Worm (Caenorhabditis elegans) whole organism, late embryonic: Measurements from ENCODE around the gene Y53C12A.6.
"Not testable (repeated sequence)": the region's sequence is repeated elsewhere in the genome, so short reads cannot be mapped to it uniquely, and the experiment has no call there.

Experiments used
- K02D7.2 ChIP-seq: sonication (generic microtip); optimal IDR thresholded peaks from 2 replicates; lab custom pipeline; 2017; ENCODE audit warnings: mild to moderate bottlenecking, missing genetic modification characterization, missing compliant biosample characterization
- K09A11.1 ChIP-seq: sonication (generic microtip); optimal IDR thresholded peaks from 2 replicates; lab custom pipeline; 2017; ENCODE audit warnings: antibody characterized with exemption, mild to moderate bottlenecking, missing genetic modification characterization, missing compliant biosample characterization; ENCODE audit not compliant: insufficient read depth
- T23F11.4 ChIP-seq: fragments of 200-800 bp; sonication (Bioruptor generic); optimal IDR thresholded peaks from 2 replicates; lab custom pipeline; 2018; ENCODE audit warnings: mild to moderate bottlenecking, missing genetic modification characterization, missing compliant biosample characterization
- Y22D7AL.16 ChIP-seq: sonication (generic microtip); optimal IDR thresholded peaks from 2 replicates; lab custom pipeline; 2016; ENCODE audit warnings: missing genetic modification characterization, missing compliant biosample characterization
- ceh-14 ChIP-seq: sonication (generic microtip); optimal IDR thresholded peaks from 2 replicates; lab custom pipeline; 2016; ENCODE audit warnings: missing genotype, missing genetic modification characterization, missing compliant biosample characterization
- ceh-2 ChIP-seq: sonication (generic microtip); optimal IDR thresholded peaks from 2 replicates; lab custom pipeline; 2016; ENCODE audit warnings: missing genotype, missing genetic modification characterization, missing compliant biosample characterization
- ceh-22 ChIP-seq: sonication (generic microtip); optimal IDR thresholded peaks from 2 replicates; lab custom pipeline; 2017; ENCODE audit warnings: missing biosample characterization, missing genetic modification characterization
- ceh-24 ChIP-seq: sonication (generic microtip); optimal IDR thresholded peaks from 2 replicates; lab custom pipeline; 2016; ENCODE audit warnings: mild to moderate bottlenecking, missing genetic modification characterization, missing compliant biosample characterization
- ceh-30 ChIP-seq: fragments of 150-350 bp; optimal IDR thresholded peaks from 2 replicates; lab custom pipeline; 2014; ENCODE audit warnings: missing biosample characterization, missing genetic modification characterization
- ceh-45 ChIP-seq: fragments of 200-800 bp; sonication (Bioruptor generic); IDR thresholded peaks from 2 replicates; pipeline ENCODE4 v1.3.6; 2022; ENCODE audit warnings: missing genetic modification reagents, missing genetic modification characterization, missing compliant biosample characterization
- ceh-48 ChIP-seq: sonication (generic microtip); optimal IDR thresholded peaks from 2 replicates; lab custom pipeline; 2016; ENCODE audit warnings: missing genetic modification characterization, inconsistent platforms, missing compliant biosample characterization
- ceh-6 ChIP-seq: fragments of 200-800 bp; sonication (Bioruptor generic); optimal IDR thresholded peaks from 2 replicates; lab custom pipeline; 2018; ENCODE audit warnings: mild to moderate bottlenecking, missing genetic modification characterization, missing compliant biosample characterization
- ceh-9 ChIP-seq: sonication (generic microtip); optimal IDR thresholded peaks from 2 replicates; lab custom pipeline; 2016; ENCODE audit warnings: mild to moderate bottlenecking, missing genetic modification characterization, inconsistent platforms, missing compliant biosample characterization
- che-1 ChIP-seq: sonication (generic microtip); optimal IDR thresholded peaks from 2 replicates; lab custom pipeline; 2016; ENCODE audit warnings: mild to moderate bottlenecking, missing genetic modification characterization, missing compliant biosample characterization
- dmd-4 ChIP-seq: sonication (generic microtip); optimal IDR thresholded peaks from 2 replicates; lab custom pipeline; 2016; ENCODE audit warnings: borderline replicate concordance, missing genetic modification characterization, missing compliant biosample characterization
- dve-1 ChIP-seq: sonication (generic microtip); optimal IDR thresholded peaks from 2 replicates; lab custom pipeline; 2017; ENCODE audit warnings: antibody characterized with exemption, mild to moderate bottlenecking, missing genetic modification characterization, missing compliant biosample characterization
- eyg-1 ChIP-seq: sonication (generic microtip); optimal IDR thresholded peaks from 2 replicates; lab custom pipeline; 2016; ENCODE audit warnings: missing genotype, missing genetic modification characterization, missing compliant biosample characterization
- fkh-6 ChIP-seq: sonication (generic microtip); optimal IDR thresholded peaks from 2 replicates; lab custom pipeline; 2016; ENCODE audit warnings: missing genetic modification characterization, missing compliant biosample characterization
- hlh-15 ChIP-seq: sonication (generic microtip); optimal IDR thresholded peaks from 2 replicates; lab custom pipeline; 2016; ENCODE audit warnings: missing genetic modification characterization, missing compliant biosample characterization
- hlh-30 ChIP-seq: sonication (generic microtip); optimal IDR thresholded peaks from 2 replicates; lab custom pipeline; 2017; ENCODE audit warnings: antibody characterized with exemption, missing genetic modification characterization, missing compliant biosample characterization; ENCODE audit not compliant: insufficient read depth
- hlh-8 ChIP-seq: sonication (generic microtip); optimal IDR thresholded peaks from 2 replicates; lab custom pipeline; 2016; ENCODE audit warnings: missing genotype, missing genetic modification characterization, missing compliant biosample characterization
- lim-6 ChIP-seq: sonication (generic microtip); optimal IDR thresholded peaks from 2 replicates; lab custom pipeline; 2016; ENCODE audit warnings: missing genetic modification characterization, missing compliant biosample characterization
- lin-11 ChIP-seq: fragments of 200-800 bp; sonication (Bioruptor generic); optimal IDR thresholded peaks from 2 replicates; lab custom pipeline; 2018; ENCODE audit warnings: mild to moderate bottlenecking, missing genetic modification characterization, missing compliant biosample characterization
- mec-3 ChIP-seq: sonication (generic microtip); optimal IDR thresholded peaks from 2 replicates; lab custom pipeline; 2016; ENCODE audit warnings: borderline replicate concordance, missing genetic modification characterization, missing compliant biosample characterization
- nhr-11 ChIP-seq: fragments of 150-350 bp; optimal IDR thresholded peaks from 2 replicates; lab custom pipeline; 2014; ENCODE audit warnings: missing biosample characterization, missing genetic modification characterization
- npax-4 ChIP-seq: sonication (generic microtip); optimal IDR thresholded peaks from 2 replicates; lab custom pipeline; 2016; ENCODE audit warnings: missing genetic modification characterization, missing compliant biosample characterization
- odd-2 ChIP-seq: sonication (generic microtip); optimal IDR thresholded peaks from 2 replicates; lab custom pipeline; 2017; ENCODE audit warnings: antibody characterized with exemption, mild to moderate bottlenecking, missing genetic modification characterization, missing compliant biosample characterization
- pag-3 ChIP-seq: sonication (generic microtip); optimal IDR thresholded peaks from 2 replicates; lab custom pipeline; 2016; ENCODE audit warnings: missing compliant biosample characterization, missing genetic modification characterization, borderline replicate concordance
- pat-9 ChIP-seq: fragments of 200-800 bp; sonication (Bioruptor generic); optimal IDR thresholded peaks from 2 replicates; lab custom pipeline; 2018; ENCODE audit warnings: mild to moderate bottlenecking, missing genetic modification characterization, moderate library complexity, missing compliant biosample characterization
- pax-1 ChIP-seq: fragments of 150-350 bp; optimal IDR thresholded peaks from 2 replicates; lab custom pipeline; 2014; ENCODE audit warnings: missing biosample characterization, missing genetic modification characterization
- pha-2 ChIP-seq: sonication (generic microtip); optimal IDR thresholded peaks from 2 replicates; lab custom pipeline; 2017; ENCODE audit warnings: mild to moderate bottlenecking, missing genetic modification characterization, missing compliant biosample characterization
- pha-4 ChIP-seq: fragments of 150-350 bp; optimal IDR thresholded peaks from 2 replicates; lab custom pipeline; 2018; ENCODE audit warnings: missing biosample characterization, missing genetic modification reagents, missing genetic modification characterization
- pqm-1 ChIP-seq: sonication (generic microtip); optimal IDR thresholded peaks from 2 replicates; lab custom pipeline; 2016; ENCODE audit warnings: missing genetic modification characterization, missing compliant biosample characterization
- pros-1 ChIP-seq: fragments of 150-350 bp; optimal IDR thresholded peaks from 2 replicates; lab custom pipeline; 2014; ENCODE audit warnings: missing biosample characterization, missing genetic modification reagents, missing genetic modification characterization
- sox-2 ChIP-seq: fragments of 200-800 bp; sonication (Bioruptor generic); IDR thresholded peaks from 2 replicates; pipeline ENCODE4 v1.3.6; 2022; ENCODE audit warnings: missing genetic modification reagents, missing genetic modification characterization, missing compliant biosample characterization
- syd-9 ChIP-seq: sonication (generic microtip); optimal IDR thresholded peaks from 2 replicates; lab custom pipeline; 2016; ENCODE audit warnings: mild to moderate bottlenecking, missing genetic modification characterization, moderate library complexity, missing compliant biosample characterization
- unc-3 ChIP-seq, 2 experiments: fragments of 200-800 bp in 1 of 2; sonication (Bioruptor generic) in 1 of 2; sonication (generic microtip) in 1 of 2; conservative IDR thresholded peaks in 1 of 2; optimal IDR thresholded peaks in 1 of 2; 2 replicates each; pipeline versions ENCODE4 v1.3.6 to Lab custom; 2016 to 2022; ENCODE audit warnings: missing compliant biosample characterization in 2 of 2, missing genetic modification characterization in 2 of 2, missing genetic modification reagents in 1 of 2
- unc-86 ChIP-seq: sonication (generic microtip); optimal IDR thresholded peaks from 2 replicates; lab custom pipeline; 2016; ENCODE audit warnings: missing genetic modification characterization, missing compliant biosample characterization
- zip-5 ChIP-seq: sonication (generic microtip); optimal IDR thresholded peaks from 2 replicates; lab custom pipeline; 2016; ENCODE audit warnings: missing genetic modification characterization, missing compliant biosample characterization

Gene Y53C12A.6

DNA sequence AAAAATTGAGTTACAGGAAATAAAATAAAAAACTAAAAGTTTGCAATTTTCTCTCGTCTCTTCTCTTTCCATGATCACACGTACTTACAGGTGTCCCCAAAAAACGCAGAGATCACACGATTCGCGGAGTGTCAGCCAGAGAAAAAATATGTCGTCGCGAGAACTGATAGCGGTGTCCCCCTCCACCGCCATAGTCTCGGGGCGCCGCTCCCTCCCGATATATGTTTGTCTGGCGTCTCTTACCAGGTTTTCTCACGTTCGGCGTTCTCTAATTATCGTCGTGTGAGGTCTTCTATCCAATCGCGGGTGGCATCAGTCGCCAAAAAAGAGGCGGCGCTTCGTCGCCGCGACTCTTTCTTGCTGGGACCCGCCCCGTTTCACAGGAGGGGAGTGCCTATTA lies 14.0 kb upstream of the Y53C12A.6 start, which contains the start of gene mab-3:
Gene mab-3, plus strand, starts transcription at position 328 of the 400 bp plus-strand sequence.
- TF ChIP-seq eyg-1 (tag; lab: Kevin White, UChicago); ceh-14; ceh-30 (tag; lab: Kevin White, UChicago): not testable (repeated sequence)

DNA sequence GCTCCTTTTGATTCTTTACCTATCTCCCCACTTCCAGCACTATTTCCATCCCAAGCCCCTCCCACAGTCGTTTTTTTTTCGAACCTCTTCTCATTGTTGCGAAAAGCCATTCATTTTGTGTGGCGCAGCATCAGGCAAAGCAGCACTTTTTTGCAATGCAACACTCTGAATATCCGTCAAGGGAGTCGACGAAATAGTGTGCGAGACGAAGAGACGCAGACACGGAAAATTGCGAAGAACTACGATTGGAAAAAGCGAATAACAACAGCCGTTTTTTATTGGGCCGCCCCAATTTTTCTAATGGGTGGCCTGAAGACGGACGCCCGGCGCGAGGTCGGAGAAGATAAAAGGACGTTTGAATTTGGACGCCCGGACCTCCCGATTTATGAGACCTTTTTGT lies 12.1 kb upstream of the Y53C12A.6 start:
- TF ChIP-seq ceh-2: no peak
- no peak for TF ChIP-seq dmd-4
- no peak for TF ChIP-seq ceh-6 (GFP tag; lab: Kevin White, UChicago)
- TF ChIP-seq ceh-30 (tag; lab: Kevin White, UChicago): no peak
- no peak for TF ChIP-seq hlh-8 (tag; lab: Kevin White, UChicago)
- TF ChIP-seq pros-1 (tag; lab: Kevin White, UChicago): no peak
- TF ChIP-seq K02D7.2: no peak
- no peak for TF ChIP-seq fkh-6 (tag; lab: Kevin White, UChicago)
- no peak for TF ChIP-seq sox-2 (GFP tag; lab: Robert Waterston, UW)
- no peak for TF ChIP-seq pag-3
- TF ChIP-seq che-1 (tag; lab: Kevin White, UChicago): no peak
- TF ChIP-seq Y22D7AL.16 (tag; lab: Kevin White, UChicago): no peak
- no peak for TF ChIP-seq pha-4 (tag; lab: Kevin White, UChicago)
- no peak for TF ChIP-seq ceh-9 (tag; lab: Kevin White, UChicago)
- no peak for TF ChIP-seq lin-11
- TF ChIP-seq, all 69 proteins: peak for 0

DNA sequence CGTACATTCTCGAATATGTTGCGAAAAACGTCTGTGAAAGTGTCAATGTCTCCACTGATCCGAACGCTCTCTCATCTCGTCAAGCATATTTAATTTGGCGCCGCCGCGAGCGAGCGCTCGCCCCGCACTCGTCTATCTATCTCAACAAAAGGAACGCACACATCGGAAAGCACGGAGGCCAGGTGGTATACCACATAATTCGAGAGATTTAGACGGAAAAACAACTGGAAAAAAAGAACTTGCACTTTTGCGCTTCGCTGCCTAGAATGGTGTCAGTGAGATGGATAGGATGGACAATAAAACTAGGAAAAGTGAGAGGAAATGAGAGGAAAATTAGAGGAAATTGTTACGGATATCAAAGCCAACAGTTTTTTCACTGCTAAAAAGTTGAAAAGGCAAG lies 11.4 kb upstream of the Y53C12A.6 start:
- TF ChIP-seq fkh-6 (tag; lab: Kevin White, UChicago) (no peak), ceh-14 (no peak), ceh-22 (tag; lab: Kevin White, UChicago) (no peak), odd-2 (tag; lab: Kevin White, UChicago) (no peak), pat-9 (tag; lab: Kevin White, UChicago) (no peak), nhr-11 (no peak), hlh-8 (tag; lab: Kevin White, UChicago) (no peak), ceh-6 (GFP tag; lab: Kevin White, UChicago) (no peak)

DNA sequence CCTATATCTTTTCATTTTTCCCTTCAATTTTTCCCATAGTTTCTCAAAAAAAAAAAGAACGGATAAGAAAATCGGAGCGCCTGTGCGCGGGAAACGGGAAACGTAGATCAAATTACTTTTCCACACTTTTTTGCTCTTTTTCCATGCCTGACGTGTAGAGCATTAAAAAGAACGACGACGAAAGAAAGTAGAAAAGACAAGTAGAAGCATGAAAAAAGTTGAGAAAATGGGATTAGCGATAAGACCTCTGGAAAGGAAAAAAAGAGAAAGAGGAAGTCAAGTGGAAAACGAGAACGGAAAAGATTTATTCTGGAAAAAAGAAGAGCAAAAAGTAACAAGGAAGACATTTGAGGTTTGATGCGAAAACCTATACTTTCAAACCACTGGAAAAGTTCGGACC lies 10.7 kb upstream of the Y53C12A.6 start:
- TF ChIP-seq odd-2 (tag; lab: Kevin White, UChicago): no peak
- no peak for TF ChIP-seq pha-2
- TF ChIP-seq dmd-4: no peak
- TF ChIP-seq hlh-30 (tag; lab: Kevin White, UChicago): no peak
- no peak for TF ChIP-seq T23F11.4 (GFP tag; lab: Kevin White, UChicago)
- TF ChIP-seq K02D7.2: no peak
- no peak for TF ChIP-seq ceh-6 (GFP tag; lab: Kevin White, UChicago)
- no peak for TF ChIP-seq syd-9 (tag; lab: Kevin White, UChicago)
- TF ChIP-seq ceh-45 (GFP tag; lab: Robert Waterston, UW): no peak
- TF ChIP-seq zip-5 (tag; lab: Kevin White, UChicago): no peak
- TF ChIP-seq pax-1 (tag; lab: Kevin White, UChicago): no peak
- TF ChIP-seq lim-6: no peak
- TF ChIP-seq unc-3 (GFP tag; conservative IDR thresholded peaks at IDR 0.05; lab: Robert Waterston, UW): no peak
- TF ChIP-seq unc-3 (tag; optimal IDR thresholded peaks at IDR 0.05; lab: Kevin White, UChicago): no peak

DNA sequence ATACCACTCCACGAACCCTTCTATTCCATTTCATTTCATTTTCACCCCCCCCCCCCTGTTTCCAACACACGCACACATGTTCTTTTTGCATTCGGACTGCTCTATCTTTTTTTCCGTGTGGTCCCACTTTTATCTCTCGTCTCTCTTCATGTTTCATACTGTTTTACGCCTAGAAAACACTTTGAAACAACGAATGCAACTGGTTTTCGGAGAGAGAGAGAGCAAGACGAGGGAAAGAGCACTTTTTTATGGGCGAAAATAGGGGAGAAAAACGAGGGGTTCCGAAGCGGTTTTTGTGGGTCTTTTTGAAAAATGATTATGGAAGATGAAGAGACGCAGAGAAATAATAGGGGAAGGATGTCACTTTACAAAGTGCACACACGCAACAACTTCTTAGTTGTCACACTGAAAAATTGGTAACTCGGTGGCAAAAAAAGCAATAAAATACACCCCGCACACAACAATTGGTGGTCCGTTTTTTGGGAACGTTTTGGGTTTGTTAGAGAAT lies 9.4 kb upstream of the Y53C12A.6 start:
- TF ChIP-seq hlh-15 (tag; lab: Kevin White, UChicago): no peak
- TF ChIP-seq ceh-24 (tag; lab: Kevin White, UChicago): no peak
- TF ChIP-seq ceh-48 (tag; lab: Kevin White, UChicago): no peak
- no peak for TF ChIP-seq K09A11.1
- TF ChIP-seq mec-3 (tag; lab: Kevin White, UChicago): no peak
- no peak for TF ChIP-seq pha-2
- no peak for TF ChIP-seq pqm-1
- no peak for TF ChIP-seq hlh-30 (tag; lab: Kevin White, UChicago)
- TF ChIP-seq unc-86 (tag; lab: Kevin White, UChicago): no peak
- TF ChIP-seq dve-1: no peak
- no peak for TF ChIP-seq npax-4 (tag; lab: Kevin White, UChicago)
